Worm (Caenorhabditis elegans) whole organism, L4/young adult: Measurements from ENCODE around the gene F42H10.2.

Experiments
- dao-5 ChIP-seq: sonication (generic microtip); optimal IDR thresholded peaks from 2 replicates; lab custom pipeline; 2016; ENCODE audit warnings: missing genotype, missing genetic modification characterization, moderate library complexity, missing compliant biosample characterization
- him-1 ChIP-seq: sonication (generic microtip); optimal IDR thresholded peaks from 2 replicates; lab custom pipeline; 2016; ENCODE audit warnings: missing genotype, missing genetic modification reagents, missing genetic modification characterization, missing compliant biosample characterization

DNA sequence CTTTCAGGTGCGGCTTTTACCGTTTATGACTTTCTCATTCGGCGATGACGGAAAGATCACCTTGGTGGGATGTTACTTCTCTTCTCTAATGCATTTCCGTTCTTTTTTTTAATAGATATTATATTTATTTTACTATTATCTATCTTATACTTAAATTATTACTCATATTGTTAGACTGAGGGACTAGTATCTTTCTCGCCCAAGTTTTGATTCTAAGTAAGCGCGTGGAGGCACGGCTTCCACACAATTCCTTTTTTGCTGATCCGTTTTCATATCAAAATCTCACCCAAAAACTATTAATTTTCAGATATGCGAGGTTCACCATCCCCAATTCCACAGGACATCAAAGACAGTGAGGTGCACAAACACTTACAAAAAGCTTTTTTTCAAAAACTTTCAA, 39.4 kb downstream of the F42H10.2 start, which contains the start of gene ZC21.10:
- no peak for TF ChIP-seq him-1
- TF ChIP-seq dao-5 (tag; lab: Kevin White, UChicago), result no peak
